Worm (Caenorhabditis elegans) whole organism, L2 larva: ENCODE measurements around the gene amx-3.
A peak's percentile ranks its signal among the peaks of the same experiment; 100 is the strongest.

Experiments
- C34F6.9 ChIP-seq: fragments of 150-350 bp; optimal IDR thresholded peaks from 2 replicates; lab custom pipeline; 2014; ENCODE audit warnings: missing biosample characterization, missing genetic modification characterization
- F13H6.1 ChIP-seq: sonication (generic microtip); optimal IDR thresholded peaks from 2 replicates; lab custom pipeline; 2016; ENCODE audit warnings: missing genetic modification characterization, missing compliant biosample characterization
- Y55F3AM.14 ChIP-seq: fragments of 200-800 bp; sonication (Bioruptor generic); optimal IDR thresholded peaks from 2 replicates; lab custom pipeline; 2018; ENCODE audit warnings: mild to moderate bottlenecking, missing genetic modification characterization, missing compliant biosample characterization
- ZK546.5 ChIP-seq: sonication (generic microtip); optimal IDR thresholded peaks from 2 replicates; lab custom pipeline; 2017; ENCODE audit warnings: missing biosample characterization, missing genetic modification characterization
- alr-1 ChIP-seq: fragments of 150-350 bp; optimal IDR thresholded peaks from 2 replicates; lab custom pipeline; 2014; ENCODE audit warnings: missing biosample characterization, missing genetic modification characterization
- aly-2 ChIP-seq: fragments of 150-350 bp; optimal IDR thresholded peaks from 2 replicates; lab custom pipeline; 2014; ENCODE audit warnings: missing biosample characterization, missing genetic modification characterization
- ama-1 ChIP-seq: fragments of 150-350 bp; optimal IDR thresholded peaks from 2 replicates; lab custom pipeline; 2018; ENCODE audit warnings: inconsistent platforms
- blmp-1 ChIP-seq: sonication (generic microtip); optimal IDR thresholded peaks from 2 replicates; lab custom pipeline; 2017; ENCODE audit warnings: missing genetic modification characterization, mild to moderate bottlenecking, missing compliant biosample characterization, antibody characterized with exemption, moderate library complexity; ENCODE audit not compliant: insufficient read depth
- ceh-82 ChIP-seq: fragments of 150-350 bp; optimal IDR thresholded peaks from 2 replicates; lab custom pipeline; 2014; ENCODE audit warnings: missing biosample characterization, missing genetic modification characterization
- crh-2 ChIP-seq: sonication (generic microtip); optimal IDR thresholded peaks from 2 replicates; lab custom pipeline; 2017; ENCODE audit warnings: missing biosample characterization, missing genetic modification characterization
- dmd-4 ChIP-seq: sonication (generic microtip); optimal IDR thresholded peaks from 2 replicates; lab custom pipeline; 2017; ENCODE audit warnings: missing biosample characterization, missing genetic modification characterization
- egl-27 ChIP-seq: sonication (generic microtip); optimal IDR thresholded peaks from 3 replicates; lab custom pipeline; 2017; ENCODE audit warnings: missing biosample characterization, missing genetic modification reagents, missing genetic modification characterization
- elt-3 ChIP-seq: sonication (generic microtip); optimal IDR thresholded peaks from 2 replicates; lab custom pipeline; 2017; ENCODE audit warnings: missing biosample characterization, missing genetic modification characterization
- gmeb-1 ChIP-seq: fragments of 150-350 bp; optimal IDR thresholded peaks from 2 replicates; lab custom pipeline; 2014; ENCODE audit warnings: missing biosample characterization, missing genetic modification characterization
- lin-13 ChIP-seq: fragments of 150-350 bp; optimal IDR thresholded peaks from 2 replicates; lab custom pipeline; 2014; ENCODE audit warnings: missing biosample characterization, missing genetic modification reagents, missing genetic modification characterization
- lin-39 ChIP-seq: fragments of 150-350 bp; optimal IDR thresholded peaks from 2 replicates; lab custom pipeline; 2014; ENCODE audit warnings: missing biosample characterization, missing genetic modification reagents, missing genetic modification characterization
- lsy-2 ChIP-seq, 2 experiments: fragments of 150-350 bp in 1 of 2; sonication (generic microtip) in 1 of 2; optimal IDR thresholded peaks; 2 replicates each; lab custom pipeline; 2014 to 2017; ENCODE audit warnings: missing biosample characterization in 2 of 2, missing genetic modification characterization in 2 of 2
- mab-5 ChIP-seq: fragments of 150-350 bp; optimal IDR thresholded peaks from 2 replicates; lab custom pipeline; 2014; ENCODE audit warnings: missing biosample characterization, missing genetic modification characterization
- mdl-1 ChIP-seq, 2 experiments: fragments of 150-350 bp in 1 of 2; sonication (generic microtip) in 1 of 2; optimal IDR thresholded peaks; 2 replicates each; lab custom pipeline; 2017; ENCODE audit warnings: missing biosample characterization in 2 of 2, missing genetic modification characterization in 2 of 2
- nhr-10 ChIP-seq: sonication (generic microtip); optimal IDR thresholded peaks from 2 replicates; lab custom pipeline; 2017; ENCODE audit warnings: missing biosample characterization, missing genetic modification characterization
- nhr-12 ChIP-seq: fragments of 150-350 bp; optimal IDR thresholded peaks from 2 replicates; lab custom pipeline; 2014; ENCODE audit warnings: missing biosample characterization, missing genetic modification characterization
- nhr-129 ChIP-seq: fragments of 150-350 bp; optimal IDR thresholded peaks from 2 replicates; lab custom pipeline; 2014; ENCODE audit warnings: missing biosample characterization, missing genetic modification characterization
- nhr-23 ChIP-seq: fragments of 150-350 bp; optimal IDR thresholded peaks from 2 replicates; lab custom pipeline; 2014; ENCODE audit warnings: missing biosample characterization, missing genetic modification reagents, missing genetic modification characterization
- nhr-25 ChIP-seq: fragments of 150-350 bp; sonication (generic microtip); optimal IDR thresholded peaks from 3 replicates; lab custom pipeline; 2014; ENCODE audit warnings: missing biosample characterization, missing genetic modification characterization
- nhr-6 ChIP-seq: fragments of 150-350 bp; optimal IDR thresholded peaks from 2 replicates; lab custom pipeline; 2014; ENCODE audit warnings: missing biosample characterization, missing genetic modification characterization
- peb-1 ChIP-seq: fragments of 150-350 bp; optimal IDR thresholded peaks from 2 replicates; lab custom pipeline; 2014; ENCODE audit warnings: missing biosample characterization, missing genetic modification characterization
- sem-4 ChIP-seq: fragments of 150-350 bp; optimal IDR thresholded peaks from 2 replicates; lab custom pipeline; 2014; ENCODE audit warnings: missing biosample characterization, missing genetic modification reagents, missing genetic modification characterization
- skn-1 ChIP-seq: sonication (generic microtip); optimal IDR thresholded peaks from 2 replicates; lab custom pipeline; 2017; ENCODE audit warnings: missing biosample characterization, missing genetic modification characterization
- sma-3 ChIP-seq: sonication (generic microtip); optimal IDR thresholded peaks from 2 replicates; lab custom pipeline; 2016; ENCODE audit warnings: missing genetic modification reagents, missing genetic modification characterization, missing compliant biosample characterization
- sma-9 ChIP-seq, 2 experiments: fragments of 150-350 bp in 1 of 2; sonication (generic microtip) in 1 of 2; optimal IDR thresholded peaks; 2 replicates each; lab custom pipeline; 2014 to 2016; ENCODE audit warnings: missing genetic modification characterization in 2 of 2, mild to moderate bottlenecking in 1 of 2, missing biosample characterization in 1 of 2, missing compliant biosample characterization in 1 of 2, missing genetic modification reagents in 1 of 2, moderate library complexity in 1 of 2
- snpc-4 ChIP-seq: fragments of 150-350 bp; optimal IDR thresholded peaks from 2 replicates; lab custom pipeline; 2014; ENCODE audit warnings: missing biosample characterization, missing genetic modification characterization
- unc-39 ChIP-seq: fragments of 150-350 bp; optimal IDR thresholded peaks from 2 replicates; lab custom pipeline; 2014; ENCODE audit warnings: missing biosample characterization, missing genetic modification characterization
- unc-55 ChIP-seq: fragments of 150-350 bp; sonication (generic microtip); optimal IDR thresholded peaks from 3 replicates; lab custom pipeline; 2014; ENCODE audit warnings: missing biosample characterization, missing genetic modification reagents, missing genetic modification characterization
- unc-62 ChIP-seq: fragments of 150-350 bp; optimal IDR thresholded peaks from 2 replicates; lab custom pipeline; 2014; ENCODE audit warnings: missing biosample characterization, missing genetic modification reagents, missing genetic modification characterization
- zag-1 ChIP-seq: fragments of 150-350 bp; optimal IDR thresholded peaks from 2 replicates; lab custom pipeline; 2014; ENCODE audit warnings: missing biosample characterization, missing genetic modification characterization
- ztf-1 ChIP-seq: fragments of 200-800 bp; sonication (Bioruptor generic); conservative IDR thresholded peaks from 2 replicates; pipeline ENCODE4 v1.3.6; 2022; ENCODE audit warnings: missing genetic modification characterization, missing compliant biosample characterization
- ztf-11 ChIP-seq: sonication (generic microtip); optimal IDR thresholded peaks from 2 replicates; lab custom pipeline; 2017; ENCODE audit warnings: missing biosample characterization, missing genetic modification characterization

Gene amx-3

ce11 chrV:20904094-20904268 is 467 bp upstream of the amx-3 start, which contains the start of gene acs-12:
acs-12 (plus strand) TSS chrV:20904169.
- no peak for TF ChIP-seq skn-1 (tag; lab: Kevin White, UChicago)
- no peak for TF ChIP-seq aly-2 (tag; lab: Kevin White, UChicago)
- no peak for TF ChIP-seq ztf-11 (tag; lab: Kevin White, UChicago)
- no peak for TF ChIP-seq mdl-1 (tag; optimal IDR thresholded peaks at IDR 0.05; lab: Kevin White, UChicago)
- TF ChIP-seq blmp-1 (tag; lab: Kevin White, UChicago): no peak
- no peak for TF ChIP-seq lin-39
- no peak for TF ChIP-seq F13H6.1 (tag; lab: Kevin White, UChicago)
- no peak for TF ChIP-seq mab-5 (tag; lab: Kevin White, UChicago)
- no peak for TF ChIP-seq unc-39 (tag; lab: Kevin White, UChicago)
- TF ChIP-seq zag-1 (tag; lab: Kevin White, UChicago): no peak
- TF ChIP-seq egl-27: no peak
- TF ChIP-seq nhr-12: no peak
- no peak for TF ChIP-seq sma-9 (GFP tag; optimal IDR thresholded peaks at IDR 0.05; lab: Kevin White, UChicago)
- no peak for TF ChIP-seq sma-9 (tag; optimal IDR thresholded peaks at IDR 0.05; lab: Kevin White, UChicago)
- TF ChIP-seq crh-2 (tag; lab: Kevin White, UChicago): no peak
- no peak for TF ChIP-seq gmeb-1
- no peak for TF ChIP-seq ama-1 (lab: Kevin White, UChicago)
- no peak for TF ChIP-seq sma-3
- no peak for TF ChIP-seq elt-3 (tag; lab: Kevin White, UChicago)

ce11 chrV:20891871-20892270 is 11.6 kb downstream of the amx-3 start:
- TF ChIP-seq lin-13 (GFP tag; lab: Kevin White, UChicago) (no peak), ceh-82 (tag; lab: Kevin White, UChicago) (no peak), lsy-2 (tag; optimal IDR thresholded peaks at IDR 0.05; lab: Kevin White, UChicago) (no peak), ztf-11 (tag; lab: Kevin White, UChicago) (no peak), blmp-1 (tag; lab: Kevin White, UChicago) (no peak), unc-55 (GFP tag; lab: Kevin White, UChicago) (no peak), nhr-129 (tag; lab: Kevin White, UChicago) (no peak), aly-2 (tag; lab: Kevin White, UChicago) (no peak), sma-3 (no peak), nhr-25 (tag; lab: Kevin White, UChicago) (no peak), nhr-6 (no peak)

ce11 chrV:20879069-20879667 is 24.3 kb downstream of the amx-3 start, which contains the start of gene unc-80:
unc-80 (plus strand) TSS chrV:20879601.
- TF ChIP-seq lsy-2 (tag; optimal IDR thresholded peaks at IDR 0.05; lab: Kevin White, UChicago) (peak; percentile 30 to 68), snpc-4 (tag; lab: Kevin White, UChicago) (peak; percentile 27), unc-62 (no peak), sma-3 (no peak), F13H6.1 (tag; lab: Kevin White, UChicago) (peak; percentile 42), ama-1 (lab: Kevin White, UChicago) (no peak), nhr-23 (tag; lab: Kevin White, UChicago) (no peak), sem-4 (tag; lab: Kevin White, UChicago) (peak; percentile 13), crh-2 (tag; lab: Kevin White, UChicago) (peak; percentile 80), lin-13 (GFP tag; lab: Kevin White, UChicago) (peak; percentile 36), nhr-129 (tag; lab: Kevin White, UChicago) (peak; percentile 61), sma-9 (GFP tag; optimal IDR thresholded peaks at IDR 0.05; lab: Kevin White, UChicago) (peak; percentile 62), sma-9 (tag; optimal IDR thresholded peaks at IDR 0.05; lab: Kevin White, UChicago) (no peak), mdl-1 (tag; optimal IDR thresholded peaks at IDR 0.05; lab: Kevin White, UChicago) (no peak), C34F6.9 (peak; percentile 82), zag-1 (tag; lab: Kevin White, UChicago) (peak; percentile 83), egl-27 (peak; percentile 44), nhr-6 (peak; percentile 37), unc-55 (GFP tag; lab: Kevin White, UChicago) (peak; percentile 91), mab-5 (tag; lab: Kevin White, UChicago) (no peak), aly-2 (tag; lab: Kevin White, UChicago) (no peak), nhr-12 (no peak)

ce11 chrV:20875324-20875723 is 28.2 kb downstream of the amx-3 start:
- TF ChIP-seq Y55F3AM.14 (no peak), dmd-4 (no peak), nhr-10 (tag; lab: Kevin White, UChicago) (no peak), peb-1 (tag; lab: Kevin White, UChicago) (no peak), alr-1 (tag; lab: Kevin White, UChicago) (no peak), ZK546.5 (no peak), gmeb-1 (no peak), F13H6.1 (tag; lab: Kevin White, UChicago) (no peak), nhr-129 (tag; lab: Kevin White, UChicago) (no peak), lin-13 (GFP tag; lab: Kevin White, UChicago) (no peak), sma-3 (no peak), nhr-12 (no peak), unc-39 (tag; lab: Kevin White, UChicago) (no peak), ztf-1 (no peak), ceh-82 (tag; lab: Kevin White, UChicago) (no peak)
